Worm (Caenorhabditis elegans): ENCODE measurements around the gene F13A7.7.
"Not testable (repeated sequence)": the region's sequence is repeated elsewhere in the genome, so short reads cannot be mapped to it uniquely, and the experiment has no call there.

F13A7.7 gene

ce11 chrV:16338287-16339092 is 45.1 kb downstream of the F13A7.7 start, which contains the start of gene slc-9B.2:
TSS of gene slc-9B.2 (plus strand) at chrV:16339042.
- TF ChIP-seq tbx-11 (GFP tag; IDR thresholded peaks at IDR 0.05); hmg-4 (GFP tag; optimal IDR thresholded peaks at IDR 0.05); aly-1 (tag; optimal IDR thresholded peaks at IDR 0.05): not testable (repeated sequence)

ce11 chrV:16336326-16336725 is 47.3 kb downstream of the F13A7.7 start, which contains the start of gene srw-87:
TSS of gene srw-87 (plus strand) at chrV:16336626.
- TF ChIP-seq aly-1 (tag; optimal IDR thresholded peaks at IDR 0.05), result no peak
- no peak for TF ChIP-seq ama-1 (optimal IDR thresholded peaks at IDR 0.05)
- no peak for TF ChIP-seq pes-1 (GFP tag; IDR thresholded peaks at IDR 0.05)
- no peak for TF ChIP-seq hmg-4 (GFP tag; optimal IDR thresholded peaks at IDR 0.05)
- no peak for TF ChIP-seq F13C5.2 (tag; optimal IDR thresholded peaks at IDR 0.05)
- no peak for TF ChIP-seq sea-1 (GFP tag; conservative IDR thresholded peaks at IDR 0.05)
- no peak for TF ChIP-seq ceh-13 (GFP tag; optimal IDR thresholded peaks at IDR 0.05)
- no peak for TF ChIP-seq tbx-11 (GFP tag; IDR thresholded peaks at IDR 0.05)

- TF ChIP-seq hnd-1 (tag; optimal IDR thresholded peaks at IDR 0.05), result no peak
These were observed 50.2 kb downstream of the F13A7.7 start, which contains the start of gene srh-167 for ce11 chrV:16333412-16333811. TSS of gene srh-167 (plus strand) at chrV:16333712.
